Fruit fly (Drosophila melanogaster) whole organism, embryonic: ENCODE results near the gene Gpo3.
A peak's percentile ranks its signal among the peaks of the same experiment; 100 is the strongest.

Experiments
- Ada2b ChIP-seq: fragments of 200-800 bp; sonication (Bioruptor generic); IDR thresholded peaks from 2 replicates; pipeline ENCODE4 v1.3.6; 2022; ENCODE audit warnings: missing biosample characterization, missing genetic modification characterization
- Aef1 ChIP-seq: fragments of 200-800 bp; sonication (Bioruptor generic); IDR thresholded peaks from 3 replicates; pipeline ENCODE4 v1.3.6; 2022; ENCODE audit warnings: missing biosample characterization, missing genetic modification characterization
- Antp ChIP-seq: fragments of 200-800 bp; sonication (Bioruptor generic); optimal IDR thresholded peaks from 3 replicates; lab custom pipeline; 2016; ENCODE audit warnings: missing biosample characterization, missing genetic modification characterization
- CG1024 ChIP-seq: fragments of 200-800 bp; sonication (Bioruptor generic); IDR thresholded peaks from 2 replicates; pipeline ENCODE4 v1.3.6; 2022; ENCODE audit warnings: missing biosample characterization, missing genetic modification characterization
- CG12155 ChIP-seq: fragments of 200-800 bp; sonication (Bioruptor generic); optimal IDR thresholded peaks from 3 replicates; lab custom pipeline; 2016; ENCODE audit warnings: missing biosample characterization, missing genetic modification characterization
- CG13424 ChIP-seq: fragments of 200-800 bp; sonication (Bioruptor generic); optimal IDR thresholded peaks from 2 replicates; lab custom pipeline; 2019; ENCODE audit warnings: missing biosample characterization, mild to moderate bottlenecking, missing genetic modification characterization, moderate library complexity
- CG14014 ChIP-seq: fragments of 200-800 bp; sonication (Bioruptor generic); IDR thresholded peaks from 2 replicates; pipeline ENCODE4 v1.3.6; 2022; ENCODE audit warnings: missing biosample characterization, missing genetic modification characterization
- CG14667 ChIP-seq: fragments of 200-800 bp; sonication (Bioruptor generic); IDR thresholded peaks from 2 replicates; pipeline ENCODE4 v1.3.6; 2022; ENCODE audit warnings: missing biosample characterization, missing genetic modification characterization
- CG31388 ChIP-seq: fragments of 200-800 bp; sonication (Bioruptor generic); optimal IDR thresholded peaks from 2 replicates; lab custom pipeline; 2016; ENCODE audit warnings: missing biosample characterization, missing genetic modification characterization
- CG32532 ChIP-seq: fragments of 200-800 bp; sonication (Bioruptor generic); IDR thresholded peaks from 2 replicates; pipeline ENCODE4 v1.3.6; 2022; ENCODE audit warnings: missing biosample characterization, missing genetic modification characterization
- CG34224 ChIP-seq: fragments of 200-800 bp; sonication (Bioruptor generic); IDR thresholded peaks from 3 replicates; pipeline ENCODE4 v1.3.6; 2022; ENCODE audit warnings: missing biosample characterization, missing genetic modification characterization; ENCODE audit not compliant: partially characterized antibody
- CG4820 ChIP-seq: fragments of 200-800 bp; sonication (Bioruptor generic); optimal IDR thresholded peaks from 3 replicates; lab custom pipeline; 2016; ENCODE audit warnings: missing biosample characterization, missing genetic modification characterization
- CG8944 ChIP-seq: fragments of 200-800 bp; sonication (Bioruptor generic); optimal IDR thresholded peaks from 3 replicates; lab custom pipeline; 2016; ENCODE audit warnings: missing biosample characterization, missing genetic modification characterization
- CG9817 ChIP-seq: fragments of 200-800 bp; sonication (Bioruptor generic); optimal IDR thresholded peaks from 2 replicates; lab custom pipeline; 2018; ENCODE audit warnings: missing biosample characterization, mild to moderate bottlenecking, missing genetic modification characterization, moderate library complexity
- Dip3 ChIP-seq: fragments of 200-800 bp; sonication (Bioruptor generic); optimal IDR thresholded peaks from 3 replicates; lab custom pipeline; 2016; ENCODE audit warnings: missing biosample characterization, missing genetic modification characterization
- ERR ChIP-seq: fragments of 200-800 bp; sonication (Bioruptor generic); optimal IDR thresholded peaks from 2 replicates; lab custom pipeline; 2016; ENCODE audit warnings: missing biosample characterization, missing genetic modification characterization
- Ets97D ChIP-seq: fragments of 200-800 bp; sonication (Bioruptor generic); optimal IDR thresholded peaks from 3 replicates; lab custom pipeline; 2016; ENCODE audit warnings: missing biosample characterization, missing genetic modification characterization
- Gsc ChIP-seq: fragments of 200-800 bp; sonication (Bioruptor generic); IDR thresholded peaks from 2 replicates; pipeline ENCODE4 v1.3.6; 2022; ENCODE audit warnings: missing biosample characterization, missing genetic modification characterization
- HLH54F ChIP-seq: fragments of 200-800 bp; sonication (Bioruptor generic); optimal IDR thresholded peaks from 3 replicates; lab custom pipeline; 2016; ENCODE audit warnings: missing biosample characterization, missing genetic modification characterization
- Max ChIP-seq: fragments of 200-800 bp; sonication (Bioruptor generic); optimal IDR thresholded peaks from 2 replicates; lab custom pipeline; 2016; ENCODE audit warnings: missing biosample characterization, mild to moderate bottlenecking, missing genetic modification characterization
- Oaz ChIP-seq: fragments of 200-800 bp; sonication (Bioruptor generic); IDR thresholded peaks from 2 replicates; pipeline ENCODE4 v1.3.6; 2022; ENCODE audit warnings: missing biosample characterization, missing genetic modification characterization
- Pdp1 ChIP-seq, 2 experiments: fragments of 200-800 bp; sonication (Bioruptor generic); optimal IDR thresholded peaks; 3 replicates each; lab custom pipeline; 2016; ENCODE audit warnings: missing biosample characterization in 2 of 2, missing genetic modification characterization in 2 of 2, mild to moderate bottlenecking in 1 of 2, moderate library complexity in 1 of 2
- Rx ChIP-seq: fragments of 200-800 bp; sonication (Bioruptor generic); IDR thresholded peaks from 2 replicates; pipeline ENCODE4 v1.3.6; 2022; ENCODE audit warnings: missing biosample characterization, missing genetic modification characterization
- YL-1 ChIP-seq: fragments of 200-800 bp; sonication (Bioruptor generic); optimal IDR thresholded peaks from 3 replicates; lab custom pipeline; 2017; ENCODE audit warnings: missing biosample characterization, mild to moderate bottlenecking, missing genetic modification characterization
- ato ChIP-seq: fragments of 200-800 bp; sonication (Bioruptor generic); IDR thresholded peaks from 2 replicates; pipeline ENCODE4 v1.3.6; 2022; ENCODE audit warnings: missing biosample characterization, missing genetic modification characterization; ENCODE audit not compliant: partially characterized antibody
- bowl ChIP-seq: fragments of 200-800 bp; sonication (Bioruptor generic); IDR thresholded peaks from 2 replicates; pipeline ENCODE4 v1.3.6; 2022; ENCODE audit warnings: missing biosample characterization, missing genetic modification characterization
- bsh ChIP-seq, 2 experiments: fragments of 200-800 bp; sonication (Bioruptor generic); optimal IDR thresholded peaks; 2 replicates each; lab custom pipeline; 2017 to 2018; ENCODE audit warnings: mild to moderate bottlenecking in 2 of 2, missing biosample characterization in 2 of 2, missing genetic modification characterization in 2 of 2, moderate library complexity in 1 of 2
- cato ChIP-seq: fragments of 200-800 bp; sonication (Bioruptor generic); optimal IDR thresholded peaks from 2 replicates; lab custom pipeline; 2016; ENCODE audit warnings: missing biosample characterization, missing genetic modification characterization, borderline replicate concordance
- caup ChIP-seq: fragments of 200-800 bp; sonication (Bioruptor generic); optimal IDR thresholded peaks from 3 replicates; lab custom pipeline; 2017; ENCODE audit warnings: missing biosample characterization, mild to moderate bottlenecking, missing genetic modification characterization, moderate library complexity; ENCODE audit not compliant: severe bottlenecking
- chm ChIP-seq: fragments of 200-800 bp; sonication (Bioruptor generic); IDR thresholded peaks from 2 replicates; pipeline ENCODE4 v1.3.6; 2022; ENCODE audit warnings: missing biosample characterization, missing genetic modification characterization
- dati ChIP-seq: fragments of 200-800 bp; sonication (Bioruptor generic); IDR thresholded peaks from 2 replicates; pipeline ENCODE4 v1.3.6; 2022; ENCODE audit warnings: missing biosample characterization, missing genetic modification characterization
- dmrt11E ChIP-seq: fragments of 200-800 bp; sonication (Bioruptor generic); optimal IDR thresholded peaks from 3 replicates; lab custom pipeline; 2018; ENCODE audit warnings: missing biosample characterization, mild to moderate bottlenecking, missing genetic modification characterization, moderate library complexity
- dmrt99B ChIP-seq: fragments of 200-800 bp; sonication (Bioruptor generic); optimal IDR thresholded peaks from 2 replicates; lab custom pipeline; 2018; ENCODE audit warnings: missing biosample characterization, mild to moderate bottlenecking, missing genetic modification characterization, moderate library complexity
- dpn ChIP-seq, 2 experiments: fragments of 200-800 bp; sonication (Bioruptor generic); optimal IDR thresholded peaks; 3 replicates each; lab custom pipeline; 2016; ENCODE audit warnings: missing biosample characterization in 2 of 2, missing genetic modification characterization in 2 of 2
- emc ChIP-seq: fragments of 200-800 bp; sonication (Bioruptor generic); optimal IDR thresholded peaks from 2 replicates; lab custom pipeline; 2016; ENCODE audit warnings: missing biosample characterization, missing genetic modification characterization
- esg ChIP-seq: fragments of 200-800 bp; sonication (Bioruptor generic); conservative IDR thresholded peaks from 2 replicates; pipeline ENCODE4 v1.3.6; 2022; ENCODE audit warnings: missing biosample characterization, missing genetic modification characterization
- gcm ChIP-seq: fragments of 200-800 bp; sonication (Bioruptor generic); optimal IDR thresholded peaks from 2 replicates; lab custom pipeline; 2019; ENCODE audit warnings: missing biosample characterization, mild to moderate bottlenecking, missing genetic modification characterization, moderate library complexity
- hth ChIP-seq: fragments of >200 bp; optimal IDR thresholded peaks from 2 replicates; lab custom pipeline; 2017; ENCODE audit warnings: inconsistent platforms
- ind ChIP-seq: fragments of 200-800 bp; sonication (Bioruptor generic); optimal IDR thresholded peaks from 3 replicates; lab custom pipeline; 2016; ENCODE audit warnings: missing biosample characterization, missing genetic modification characterization
- jumu ChIP-seq: fragments of 200-800 bp; sonication (Bioruptor generic); optimal IDR thresholded peaks from 3 replicates; lab custom pipeline; 2016; ENCODE audit warnings: missing biosample characterization, missing genetic modification characterization
- kni ChIP-seq: fragments of 200-800 bp; sonication (Bioruptor generic); optimal IDR thresholded peaks from 3 replicates; lab custom pipeline; 2017; ENCODE audit warnings: mild to moderate bottlenecking, missing biosample characterization, missing genetic modification reagents, missing genetic modification characterization
- maf-S ChIP-seq: fragments of 200-800 bp; sonication (Bioruptor generic); optimal IDR thresholded peaks from 2 replicates; lab custom pipeline; 2016; ENCODE audit warnings: missing biosample characterization, missing genetic modification characterization
- mld ChIP-seq: fragments of 200-800 bp; sonication (Bioruptor generic); IDR thresholded peaks from 3 replicates; pipeline ENCODE4 v1.3.6; 2022; ENCODE audit warnings: missing biosample characterization, missing genetic modification characterization; ENCODE audit not compliant: partially characterized antibody
- oc ChIP-seq: fragments of 200-800 bp; sonication (Bioruptor generic); optimal IDR thresholded peaks from 2 replicates; lab custom pipeline; 2018; ENCODE audit warnings: missing biosample characterization, mild to moderate bottlenecking, missing genetic modification characterization, moderate library complexity
- sens-2 ChIP-seq: fragments of 200-800 bp; sonication (Bioruptor generic); IDR thresholded peaks from 2 replicates; pipeline ENCODE4 v1.3.6; 2022; ENCODE audit warnings: missing biosample characterization, missing genetic modification characterization
- sim ChIP-seq: fragments of 200-800 bp; sonication (Bioruptor generic); IDR thresholded peaks from 2 replicates; pipeline ENCODE4 v1.3.6; 2022; ENCODE audit warnings: missing biosample characterization, missing genetic modification characterization
- slbo ChIP-seq: fragments of 200-800 bp; sonication (Bioruptor generic); IDR thresholded peaks from 2 replicates; pipeline ENCODE4 v1.3.6; 2022; ENCODE audit warnings: missing biosample characterization, missing genetic modification characterization
- slou ChIP-seq: fragments of 200-800 bp; sonication (Bioruptor generic); optimal IDR thresholded peaks from 3 replicates; lab custom pipeline; 2016; ENCODE audit warnings: missing biosample characterization, missing genetic modification characterization
- sug ChIP-seq: fragments of 200-800 bp; optimal IDR thresholded peaks from 2 replicates; lab custom pipeline; 2019; ENCODE audit warnings: missing biosample characterization, mild to moderate bottlenecking, missing genetic modification characterization, moderate library complexity
- tx ChIP-seq: fragments of 200-800 bp; sonication (Bioruptor generic); optimal IDR thresholded peaks from 2 replicates; lab custom pipeline; 2016; ENCODE audit warnings: missing biosample characterization, missing genetic modification characterization
- unpg ChIP-seq: fragments of 200-800 bp; sonication (Bioruptor generic); optimal IDR thresholded peaks from 3 replicates; lab custom pipeline; 2018; ENCODE audit warnings: missing biosample characterization, mild to moderate bottlenecking, missing genetic modification characterization, moderate library complexity

Gpo3 gene

DNA sequence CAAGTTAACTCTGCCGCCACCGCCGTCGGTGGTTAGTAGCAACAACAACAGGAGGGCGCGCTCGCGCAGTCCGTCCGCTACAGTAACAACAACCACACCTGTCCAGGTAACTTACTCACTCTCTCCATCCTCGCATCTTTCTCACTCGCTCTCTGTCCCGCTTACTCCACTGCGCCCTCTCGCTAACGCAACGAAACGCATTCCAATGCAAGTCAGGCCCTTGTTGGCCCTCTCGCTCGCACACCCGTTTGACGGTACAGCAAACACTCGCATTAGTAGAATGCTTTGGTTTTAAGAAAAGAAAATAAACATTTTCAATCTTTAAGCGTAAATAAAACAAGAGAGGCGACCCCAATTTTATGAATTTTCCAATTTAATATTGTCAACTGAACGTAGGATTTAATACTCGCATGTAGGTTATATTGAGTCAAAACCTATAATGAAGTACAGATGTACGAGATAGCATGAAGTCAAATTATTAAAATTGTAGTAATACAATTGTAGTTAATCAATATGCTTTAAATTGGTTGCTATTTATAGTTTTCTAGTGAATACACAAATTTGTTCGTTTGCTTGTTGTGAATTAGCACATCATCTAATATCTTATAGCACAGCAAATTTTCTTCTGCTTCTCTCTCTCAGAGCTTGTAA is 41.9 kb upstream of the Gpo3 start (continued):
- TF ChIP-seq sim (GFP tag; lab: Robert Waterston, UW): no peak; the same call in 1 of the 2 replicates
- TF ChIP-seq CG14014 (GFP tag; lab: Robert Waterston, UW): no peak
- no peak for TF ChIP-seq hth (lab: Kevin White, UChicago)
- TF ChIP-seq CG34224 (GFP tag; lab: Robert Waterston, UW): no peak
- no peak for TF ChIP-seq Gsc (GFP tag; lab: Robert Waterston, UW)
- TF ChIP-seq Ada2b: no peak
- peak; percentile 59 for TF ChIP-seq dmrt11E (tag; lab: Kevin White, UChicago)
- TF ChIP-seq chm (GFP tag; lab: Robert Waterston, UW): no peak
- TF ChIP-seq YL-1 (GFP tag; lab: Kevin White, UChicago): no peak
- peak; percentile 46 for TF ChIP-seq dmrt99B (tag; lab: Kevin White, UChicago)
- no peak for TF ChIP-seq ind (GFP tag; lab: Kevin White, UChicago)
- peak; percentile 2 for TF ChIP-seq Ets97D (GFP tag; lab: Kevin White, UChicago)
- TF ChIP-seq Pdp1 (GFP tag; optimal IDR thresholded peaks at IDR 0.05; lab: Kevin White, UChicago): peak in 1 of 2 experiments; percentile 41
- peak in 1 of 2 experiments; percentile 54 for TF ChIP-seq bsh (GFP tag; optimal IDR thresholded peaks at IDR 0.05; lab: Kevin White, UChicago)
- TF ChIP-seq Oaz: no peak
- no peak for TF ChIP-seq tx
- TF ChIP-seq jumu (GFP tag; lab: Kevin White, UChicago): no peak
- peak in 1 of 2 experiments; percentile 49 for TF ChIP-seq dpn (GFP tag; optimal IDR thresholded peaks at IDR 0.05; lab: Kevin White, UChicago)
- no peak for TF ChIP-seq maf-S (GFP tag; lab: Kevin White, UChicago)
- no peak for TF ChIP-seq caup
- TF ChIP-seq gcm (GFP tag; lab: Kevin White, UChicago): no peak
- no peak for TF ChIP-seq sens-2 (GFP tag; lab: Robert Waterston, UW)
- TF ChIP-seq emc (GFP tag; lab: Kevin White, UChicago): no peak
- no peak for TF ChIP-seq ato (GFP tag; lab: Robert Waterston, UW)
- TF ChIP-seq cato: no peak
- peak; percentile 29 for TF ChIP-seq CG4820 (GFP tag; lab: Kevin White, UChicago)
- TF ChIP-seq oc (tag; lab: Kevin White, UChicago): peak; percentile 6
- no peak for TF ChIP-seq CG8944 (GFP tag; lab: Kevin White, UChicago)
- TF ChIP-seq ERR (GFP tag; lab: Kevin White, UChicago): no peak
- no peak for TF ChIP-seq Rx
- no peak for TF ChIP-seq CG12155 (GFP tag; lab: Kevin White, UChicago)
- peak; percentile 65 for TF ChIP-seq kni (GFP tag; lab: Kevin White, UChicago)
- no peak for TF ChIP-seq Dip3
- 0 out of 2 replicates have a peak, but pooled peaks have one; percentile 5 for TF ChIP-seq CG32532
- TF ChIP-seq Aef1 (GFP tag; lab: Robert Waterston, UW): no peak
- no peak for TF ChIP-seq mld
- TF ChIP-seq Max (GFP tag; lab: Kevin White, UChicago): no peak
- TF ChIP-seq sug (tag; lab: Kevin White, UChicago): no peak
- peak; percentile 6; the same call in 1 of the 2 replicates for TF ChIP-seq slbo (GFP tag; lab: Robert Waterston, UW)
- TF ChIP-seq bowl (GFP tag; lab: Robert Waterston, UW): no peak
- TF ChIP-seq HLH54F (GFP tag; lab: Kevin White, UChicago): peak; percentile 3
- TF ChIP-seq slou (GFP tag; lab: Kevin White, UChicago): no peak
- TF ChIP-seq CG31388 (GFP tag; lab: Kevin White, UChicago): no peak
- no peak for TF ChIP-seq Antp
- TF ChIP-seq dati (GFP tag; lab: Robert Waterston, UW): no peak
- TF ChIP-seq esg: peak; percentile 58; the same call in 1 of the 2 replicates
- no peak for TF ChIP-seq CG14667 (GFP tag; lab: Robert Waterston, UW)
- peak; percentile 34 for TF ChIP-seq CG13424 (tag; lab: Kevin White, UChicago)
- TF ChIP-seq unpg (GFP tag; lab: Kevin White, UChicago): no peak
- TF ChIP-seq CG1024: no peak; the same call in 1 of the 2 replicates
- no peak for TF ChIP-seq CG9817 (tag; lab: Kevin White, UChicago)
